Worm (Caenorhabditis elegans): ENCODE measurements around the gene F10C1.23.
"Not testable (repeated sequence)": the region's sequence is repeated elsewhere in the genome, so short reads cannot be mapped to it uniquely, and the experiment has no call there.

Gene F10C1.23

DNA sequence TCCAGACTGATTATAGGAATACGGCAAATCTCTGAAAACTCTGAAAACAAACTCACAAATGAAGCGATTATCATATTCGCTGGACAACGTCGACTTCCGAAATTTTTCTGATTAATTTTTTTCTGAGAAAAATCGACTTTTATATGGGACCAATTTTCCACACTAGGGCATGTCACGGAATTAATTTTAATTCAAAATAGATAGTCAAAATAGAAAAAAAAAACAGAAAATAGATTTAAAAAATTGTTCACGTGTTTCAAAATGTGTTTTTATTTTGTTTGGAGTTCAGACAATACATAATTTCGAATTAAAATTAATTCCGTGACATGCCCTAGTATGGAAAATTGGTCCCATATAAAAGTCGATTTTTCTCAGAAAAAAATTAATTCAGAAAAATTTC, at the start of gene F10C1.23, which contains the start of gene F10C1.3:
Gene F10C1.23 (plus strand): TSS at position 385 of the 400 bp plus-strand sequence.
Gene F10C1.3 (minus strand): TSS at position 101 of the 400 bp plus-strand sequence.
- TF ChIP-seq nhr-12, aly-2, mml-1 (tag; optimal IDR thresholded peaks at IDR 0.05): not testable (repeated sequence)

DNA sequence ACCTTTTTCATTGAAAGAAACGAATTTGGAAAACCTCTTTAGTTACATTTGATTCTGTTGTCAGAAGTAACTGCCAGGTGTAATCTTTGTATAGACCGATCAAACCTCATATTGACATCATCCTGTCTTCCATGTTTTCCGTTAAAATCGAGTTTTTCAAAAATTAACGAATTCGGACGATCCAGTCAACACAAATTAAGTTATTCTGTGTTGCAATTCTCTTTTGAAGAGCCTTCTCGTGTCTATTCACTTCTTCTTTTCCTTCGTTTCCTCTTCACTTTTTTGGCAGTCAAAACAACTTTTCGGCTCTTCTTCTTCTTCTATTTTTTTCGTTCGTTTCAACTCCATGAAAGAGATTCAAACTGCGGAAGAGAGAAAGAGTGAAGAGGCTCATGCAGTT, 49.7 kb upstream of the F10C1.23 start:
- no peak for TF ChIP-seq unc-39 (tag; optimal IDR thresholded peaks at IDR 0.05)
- TF ChIP-seq elt-1 (tag; optimal IDR thresholded peaks at IDR 0.05), result no peak
- no peak for TF ChIP-seq ama-1 (optimal IDR thresholded peaks at IDR 0.05)
- TF ChIP-seq zag-1 (tag; optimal IDR thresholded peaks at IDR 0.05), result no peak
- TF ChIP-seq ztf-4 (tag; optimal IDR thresholded peaks at IDR 0.05), result no peak
- TF ChIP-seq nhr-77 (tag; optimal IDR thresholded peaks at IDR 0.05), result no peak
- no peak for TF ChIP-seq hmg-11 (tag; optimal IDR thresholded peaks at IDR 0.05)
- TF ChIP-seq nfya-1 (tag; optimal IDR thresholded peaks at IDR 0.05; ENCODE audit: insufficient read depth), result peak; percentile 18
- TF ChIP-seq fkh-10 (GFP tag; optimal IDR thresholded peaks at IDR 0.05), result peak; percentile 95
- TF ChIP-seq egl-5 (tag; optimal IDR thresholded peaks at IDR 0.05), result no peak
- TF ChIP-seq lin-15B (tag; optimal IDR thresholded peaks at IDR 0.05), result no peak
- no peak for TF ChIP-seq nhr-23 (tag; optimal IDR thresholded peaks at IDR 0.05)
- no peak for TF ChIP-seq elt-2 (tag; optimal IDR thresholded peaks at IDR 0.05)
- TF ChIP-seq nhr-12 (tag; optimal IDR thresholded peaks at IDR 0.05), result no peak

ce11 chrII:5710835-5711234, 47.0 kb upstream of the F10C1.23 start:
- no peak for TF ChIP-seq ztf-4 (tag; optimal IDR thresholded peaks at IDR 0.05)
- no peak for TF ChIP-seq pha-4 (tag; optimal IDR thresholded peaks at IDR 0.05)
- no peak for TF ChIP-seq nhr-25 (tag; optimal IDR thresholded peaks at IDR 0.05)
- TF ChIP-seq lin-39 (tag; optimal IDR thresholded peaks at IDR 0.05), result no peak
- no peak for TF ChIP-seq jun-1 (tag; optimal IDR thresholded peaks at IDR 0.05)
- no peak for TF ChIP-seq fkh-2 (tag; optimal IDR thresholded peaks at IDR 0.05)
- no peak for TF ChIP-seq fkh-10 (GFP tag; optimal IDR thresholded peaks at IDR 0.05)
- no peak for TF ChIP-seq mml-1 (tag; optimal IDR thresholded peaks at IDR 0.05)
- TF ChIP-seq ZK546.5 (tag; optimal IDR thresholded peaks at IDR 0.05), result no peak
- no peak for TF ChIP-seq unc-62 (GFP tag; optimal IDR thresholded peaks at IDR 0.05)
- no peak for TF ChIP-seq lsy-12 (tag; optimal IDR thresholded peaks at IDR 0.05)
- TF ChIP-seq lin-15B (tag; optimal IDR thresholded peaks at IDR 0.05), result no peak
- TF ChIP-seq R02D3.7 (tag; optimal IDR thresholded peaks at IDR 0.05), result no peak
- TF ChIP-seq ceh-28 (tag; optimal IDR thresholded peaks at IDR 0.05), result no peak
- TF ChIP-seq elt-2 (tag; optimal IDR thresholded peaks at IDR 0.05), result no peak
- no peak for TF ChIP-seq nhr-67 (tag; optimal IDR thresholded peaks at IDR 0.05)
- TF ChIP-seq pqm-1 (tag; optimal IDR thresholded peaks at IDR 0.05), result no peak
- TF ChIP-seq nhr-12 (tag; optimal IDR thresholded peaks at IDR 0.05), result no peak
- TF ChIP-seq nhr-11 (tag; optimal IDR thresholded peaks at IDR 0.05), result no peak

- peak; percentile 22 for TF ChIP-seq elt-2 (tag; optimal IDR thresholded peaks at IDR 0.05)
- peak; percentile 33 for TF ChIP-seq ama-1 (optimal IDR thresholded peaks at IDR 0.05)
- TF ChIP-seq fkh-10 (GFP tag; optimal IDR thresholded peaks at IDR 0.05), result no peak
- peak; percentile 44 for TF ChIP-seq ztf-4 (tag; optimal IDR thresholded peaks at IDR 0.05)
- TF ChIP-seq R02D3.7 (tag; optimal IDR thresholded peaks at IDR 0.05), result no peak
Measured at ce11 chrII:5712126-5712525, 45.7 kb upstream of the F10C1.23 start.

ce11 chrII:5714807-5715206, 43.0 kb upstream of the F10C1.23 start, which contains the start of the genes tiar-1 and lelo-4:
Gene tiar-1 (minus strand): TSS chrII:5714823.
Gene lelo-4 (plus strand): TSS chrII:5714924.
- TF ChIP-seq pha-4 (tag; optimal IDR thresholded peaks at IDR 0.05) (peak; percentile 78), hmg-11 (tag; optimal IDR thresholded peaks at IDR 0.05) (peak; percentile 47), ceh-28 (tag; optimal IDR thresholded peaks at IDR 0.05) (no peak), ceh-82 (tag; optimal IDR thresholded peaks at IDR 0.05) (no peak), nhr-28 (tag; optimal IDR thresholded peaks at IDR 0.05) (no peak), ztf-4 (tag; optimal IDR thresholded peaks at IDR 0.05) (no peak), daf-12 (tag; optimal IDR thresholded peaks at IDR 0.05) (no peak), nhr-12 (tag; optimal IDR thresholded peaks at IDR 0.05) (no peak), snpc-4 (tag; optimal IDR thresholded peaks at IDR 0.05) (peak; percentile 84), lin-39 (tag; optimal IDR thresholded peaks at IDR 0.05) (peak; percentile 48), jun-1 (tag; optimal IDR thresholded peaks at IDR 0.05) (no peak), ceh-9 (tag; optimal IDR thresholded peaks at IDR 0.05) (no peak), elt-1 (tag; optimal IDR thresholded peaks at IDR 0.05) (no peak), nhr-11 (tag; optimal IDR thresholded peaks at IDR 0.05) (no peak), egl-5 (tag; optimal IDR thresholded peaks at IDR 0.05) (no peak), nhr-76 (tag; optimal IDR thresholded peaks at IDR 0.05) (no peak), nhr-237 (tag; optimal IDR thresholded peaks at IDR 0.05) (no peak), elt-2 (tag; optimal IDR thresholded peaks at IDR 0.05) (peak; percentile 76), ceh-16 (tag; optimal IDR thresholded peaks at IDR 0.05) (no peak), mdl-1 (tag; optimal IDR thresholded peaks at IDR 0.05) (no peak), skn-1 (tag; optimal IDR thresholded peaks at IDR 0.05) (peak; percentile 12), lin-15B (tag; optimal IDR thresholded peaks at IDR 0.05) (peak; percentile 86), mml-1 (tag; optimal IDR thresholded peaks at IDR 0.05) (no peak), nhr-23 (tag; optimal IDR thresholded peaks at IDR 0.05) (peak; percentile 66), eor-1 (tag; optimal IDR thresholded peaks at IDR 0.05) (no peak), aly-2 (tag; optimal IDR thresholded peaks at IDR 0.05) (no peak), nhr-25 (tag; optimal IDR thresholded peaks at IDR 0.05) (peak; percentile 76), ama-1 (optimal IDR thresholded peaks at IDR 0.05) (peak; percentile 61), sea-2 (GFP tag; optimal IDR thresholded peaks at IDR 0.05) (no peak), lsy-12 (tag; optimal IDR thresholded peaks at IDR 0.05) (no peak), egl-27 (tag; optimal IDR thresholded peaks at IDR 0.05) (no peak), pqm-1 (tag; optimal IDR thresholded peaks at IDR 0.05) (no peak), fkh-10 (GFP tag; optimal IDR thresholded peaks at IDR 0.05) (no peak), ztf-11 (tag; optimal IDR thresholded peaks at IDR 0.05) (no peak)

Measured in whole organism, L3 larva.